Worm (Caenorhabditis elegans): ENCODE results near the gene ZK354.7.

- TF ChIP-seq dpl-1 (GFP tag; optimal IDR thresholded peaks at IDR 0.05) (no peak), sdz-12 (GFP tag; optimal IDR thresholded peaks at IDR 0.05) (no peak), ZK546.5 (tag; optimal IDR thresholded peaks at IDR 0.05) (no peak), mxl-3 (GFP tag; optimal IDR thresholded peaks at IDR 0.05) (no peak), nhr-11 (tag; optimal IDR thresholded peaks at IDR 0.05) (no peak), nhr-76 (tag; optimal IDR thresholded peaks at IDR 0.05) (no peak), mep-1 (tag; optimal IDR thresholded peaks at IDR 0.05) (no peak), mdl-1 (tag; optimal IDR thresholded peaks at IDR 0.05) (no peak)
Observed at ce11 chrIV:5306040-5306439, 3.1 kb upstream of the ZK354.7 start, which contains the start of gene ZK354.8.

Data from whole organism, L4 larva.